Worm (Caenorhabditis elegans) whole organism, L2 larva: ENCODE results near the gene mom-2.

Experiments
- C34F6.9 ChIP-seq: fragments of 150-350 bp; optimal IDR thresholded peaks from 2 replicates; lab custom pipeline; 2014; ENCODE audit warnings: missing biosample characterization, missing genetic modification characterization
- F13H6.1 ChIP-seq: sonication (generic microtip); optimal IDR thresholded peaks from 2 replicates; lab custom pipeline; 2016; ENCODE audit warnings: missing genetic modification characterization, missing compliant biosample characterization
- R02D3.7 ChIP-seq: fragments of 150-350 bp; optimal IDR thresholded peaks from 2 replicates; lab custom pipeline; 2014; ENCODE audit warnings: missing biosample characterization, missing genetic modification characterization
- Y55F3AM.14 ChIP-seq: fragments of 200-800 bp; sonication (Bioruptor generic); optimal IDR thresholded peaks from 2 replicates; lab custom pipeline; 2018; ENCODE audit warnings: mild to moderate bottlenecking, missing genetic modification characterization, missing compliant biosample characterization
- ZK546.5 ChIP-seq: sonication (generic microtip); optimal IDR thresholded peaks from 2 replicates; lab custom pipeline; 2017; ENCODE audit warnings: missing biosample characterization, missing genetic modification characterization
- aly-2 ChIP-seq: fragments of 150-350 bp; optimal IDR thresholded peaks from 2 replicates; lab custom pipeline; 2014; ENCODE audit warnings: missing biosample characterization, missing genetic modification characterization
- ama-1 ChIP-seq: fragments of 150-350 bp; optimal IDR thresholded peaks from 2 replicates; lab custom pipeline; 2018; ENCODE audit warnings: inconsistent platforms
- blmp-1 ChIP-seq: sonication (generic microtip); optimal IDR thresholded peaks from 2 replicates; lab custom pipeline; 2017; ENCODE audit warnings: missing genetic modification characterization, mild to moderate bottlenecking, missing compliant biosample characterization, antibody characterized with exemption, moderate library complexity; ENCODE audit not compliant: insufficient read depth
- dmd-4 ChIP-seq: sonication (generic microtip); optimal IDR thresholded peaks from 2 replicates; lab custom pipeline; 2017; ENCODE audit warnings: missing biosample characterization, missing genetic modification characterization
- egl-27 ChIP-seq: sonication (generic microtip); optimal IDR thresholded peaks from 3 replicates; lab custom pipeline; 2017; ENCODE audit warnings: missing biosample characterization, missing genetic modification reagents, missing genetic modification characterization
- elt-1 ChIP-seq: fragments of 150-350 bp; optimal IDR thresholded peaks from 2 replicates; lab custom pipeline; 2014; ENCODE audit warnings: missing biosample characterization, missing genetic modification characterization
- elt-3 ChIP-seq: sonication (generic microtip); optimal IDR thresholded peaks from 2 replicates; lab custom pipeline; 2017; ENCODE audit warnings: missing biosample characterization, missing genetic modification characterization
- fos-1 ChIP-seq: fragments of 150-350 bp; optimal IDR thresholded peaks from 2 replicates; lab custom pipeline; 2014; ENCODE audit warnings: missing biosample characterization, missing genetic modification characterization
- lin-11 ChIP-seq: fragments of 150-350 bp; sonication (generic microtip); optimal IDR thresholded peaks from 2 replicates; lab custom pipeline; 2014; ENCODE audit warnings: missing biosample characterization, missing genetic modification characterization, inconsistent platforms, mixed read lengths
- lin-13 ChIP-seq: fragments of 150-350 bp; optimal IDR thresholded peaks from 2 replicates; lab custom pipeline; 2014; ENCODE audit warnings: missing biosample characterization, missing genetic modification reagents, missing genetic modification characterization
- lin-39 ChIP-seq: fragments of 150-350 bp; optimal IDR thresholded peaks from 2 replicates; lab custom pipeline; 2014; ENCODE audit warnings: missing biosample characterization, missing genetic modification reagents, missing genetic modification characterization
- lsy-2 ChIP-seq, 2 experiments: fragments of 150-350 bp in 1 of 2; sonication (generic microtip) in 1 of 2; optimal IDR thresholded peaks; 2 replicates each; lab custom pipeline; 2014 to 2017; ENCODE audit warnings: missing biosample characterization in 2 of 2, missing genetic modification characterization in 2 of 2
- mab-5 ChIP-seq: fragments of 150-350 bp; optimal IDR thresholded peaks from 2 replicates; lab custom pipeline; 2014; ENCODE audit warnings: missing biosample characterization, missing genetic modification characterization
- mbf-1 ChIP-seq: sonication (generic microtip); optimal IDR thresholded peaks from 2 replicates; lab custom pipeline; 2017; ENCODE audit warnings: missing biosample characterization, missing genetic modification characterization
- nhr-10 ChIP-seq: sonication (generic microtip); optimal IDR thresholded peaks from 2 replicates; lab custom pipeline; 2017; ENCODE audit warnings: missing biosample characterization, missing genetic modification characterization
- nhr-11 ChIP-seq: fragments of 150-350 bp; optimal IDR thresholded peaks from 2 replicates; lab custom pipeline; 2014; ENCODE audit warnings: missing biosample characterization, missing genetic modification characterization
- nhr-12 ChIP-seq: fragments of 150-350 bp; optimal IDR thresholded peaks from 2 replicates; lab custom pipeline; 2014; ENCODE audit warnings: missing biosample characterization, missing genetic modification characterization
- nhr-23 ChIP-seq: fragments of 150-350 bp; optimal IDR thresholded peaks from 2 replicates; lab custom pipeline; 2014; ENCODE audit warnings: missing biosample characterization, missing genetic modification reagents, missing genetic modification characterization
- nhr-25 ChIP-seq: fragments of 150-350 bp; sonication (generic microtip); optimal IDR thresholded peaks from 3 replicates; lab custom pipeline; 2014; ENCODE audit warnings: missing biosample characterization, missing genetic modification characterization
- nhr-6 ChIP-seq: fragments of 150-350 bp; optimal IDR thresholded peaks from 2 replicates; lab custom pipeline; 2014; ENCODE audit warnings: missing biosample characterization, missing genetic modification characterization
- peb-1 ChIP-seq: fragments of 150-350 bp; optimal IDR thresholded peaks from 2 replicates; lab custom pipeline; 2014; ENCODE audit warnings: missing biosample characterization, missing genetic modification characterization
- sem-4 ChIP-seq: fragments of 150-350 bp; optimal IDR thresholded peaks from 2 replicates; lab custom pipeline; 2014; ENCODE audit warnings: missing biosample characterization, missing genetic modification reagents, missing genetic modification characterization
- skn-1 ChIP-seq: sonication (generic microtip); optimal IDR thresholded peaks from 2 replicates; lab custom pipeline; 2017; ENCODE audit warnings: missing biosample characterization, missing genetic modification characterization
- sma-3 ChIP-seq: sonication (generic microtip); optimal IDR thresholded peaks from 2 replicates; lab custom pipeline; 2016; ENCODE audit warnings: missing genetic modification reagents, missing genetic modification characterization, missing compliant biosample characterization
- unc-39 ChIP-seq: fragments of 150-350 bp; optimal IDR thresholded peaks from 2 replicates; lab custom pipeline; 2014; ENCODE audit warnings: missing biosample characterization, missing genetic modification characterization
- unc-55 ChIP-seq: fragments of 150-350 bp; sonication (generic microtip); optimal IDR thresholded peaks from 3 replicates; lab custom pipeline; 2014; ENCODE audit warnings: missing biosample characterization, missing genetic modification reagents, missing genetic modification characterization
- unc-62 ChIP-seq: fragments of 150-350 bp; optimal IDR thresholded peaks from 2 replicates; lab custom pipeline; 2014; ENCODE audit warnings: missing biosample characterization, missing genetic modification reagents, missing genetic modification characterization
- zag-1 ChIP-seq: fragments of 150-350 bp; optimal IDR thresholded peaks from 2 replicates; lab custom pipeline; 2014; ENCODE audit warnings: missing biosample characterization, missing genetic modification characterization
- ztf-1 ChIP-seq: fragments of 200-800 bp; sonication (Bioruptor generic); conservative IDR thresholded peaks from 2 replicates; pipeline ENCODE4 v1.3.6; 2022; ENCODE audit warnings: missing genetic modification characterization, missing compliant biosample characterization
- ztf-11 ChIP-seq: sonication (generic microtip); optimal IDR thresholded peaks from 2 replicates; lab custom pipeline; 2017; ENCODE audit warnings: missing biosample characterization, missing genetic modification characterization
- ztf-4 ChIP-seq: fragments of 150-350 bp; optimal IDR thresholded peaks from 2 replicates; lab custom pipeline; 2014; ENCODE audit warnings: missing biosample characterization, missing genetic modification characterization

The mom-2 gene

ce11 chrV:8349950-8350349 is 5.8 kb upstream of the mom-2 start:
- TF ChIP-seq ama-1 (no peak), nhr-11 (no peak), lin-39 (tag; lab: Kevin White, UChicago) (no peak), mbf-1 (tag; lab: Kevin White, UChicago) (no peak), peb-1 (tag; lab: Kevin White, UChicago) (no peak), sma-3 (GFP tag; lab: Kevin White, UChicago) (no peak), sem-4 (tag; lab: Kevin White, UChicago) (no peak), fos-1 (no peak), ztf-1 (GFP tag; lab: Robert Waterston, UW) (no peak), skn-1 (tag; lab: Kevin White, UChicago) (no peak), zag-1 (tag; lab: Kevin White, UChicago) (no peak)
- TF ChIP-seq, all 48 proteins: peak for 0

ce11 chrV:8351371-8351770 is 4.4 kb upstream of the mom-2 start, which contains the start of gene srsx-22:
Gene srsx-22 (plus strand): TSS chrV:8351671.
- TF ChIP-seq sma-3 (GFP tag; lab: Kevin White, UChicago): no peak
- TF ChIP-seq nhr-25 (tag; lab: Kevin White, UChicago): no peak
- TF ChIP-seq unc-55 (GFP tag; lab: Kevin White, UChicago): no peak
- TF ChIP-seq nhr-11: no peak
- TF ChIP-seq ztf-11 (tag; lab: Kevin White, UChicago): no peak
- TF ChIP-seq ztf-4 (tag; lab: Kevin White, UChicago): no peak
- no peak for TF ChIP-seq nhr-6 (tag; lab: Kevin White, UChicago)
- TF ChIP-seq peb-1 (tag; lab: Kevin White, UChicago): no peak
- TF ChIP-seq F13H6.1 (tag; lab: Kevin White, UChicago): no peak
- TF ChIP-seq ama-1: no peak
- TF ChIP-seq unc-62 (GFP tag; lab: Kevin White, UChicago): no peak
- TF ChIP-seq ZK546.5 (tag; lab: Kevin White, UChicago): no peak
- TF ChIP-seq nhr-23: no peak
- TF ChIP-seq Y55F3AM.14 (GFP tag; lab: Kevin White, UChicago): no peak
- TF ChIP-seq aly-2 (tag; lab: Kevin White, UChicago): no peak

ce11 chrV:8357756-8358155 is 2.0 kb downstream of the mom-2 start:
- TF ChIP-seq lin-11 (tag; lab: Kevin White, UChicago): no peak
- no peak for TF ChIP-seq C34F6.9 (tag; lab: Kevin White, UChicago)
- TF ChIP-seq nhr-23: no peak
- TF ChIP-seq F13H6.1 (tag; lab: Kevin White, UChicago): no peak
- TF ChIP-seq elt-3 (tag; lab: Kevin White, UChicago): no peak
- TF ChIP-seq ztf-11 (tag; lab: Kevin White, UChicago): no peak
- TF ChIP-seq sma-3 (GFP tag; lab: Kevin White, UChicago): no peak
- TF ChIP-seq nhr-25 (tag; lab: Kevin White, UChicago): no peak
- TF ChIP-seq mbf-1 (tag; lab: Kevin White, UChicago): no peak
- no peak for TF ChIP-seq dmd-4 (tag; lab: Kevin White, UChicago)
- no peak for TF ChIP-seq lsy-2 (tag; optimal IDR thresholded peaks at IDR 0.05; lab: Kevin White, UChicago)
- TF ChIP-seq nhr-10 (tag; lab: Kevin White, UChicago): no peak
- no peak for TF ChIP-seq elt-1 (tag; lab: Kevin White, UChicago)
- no peak for TF ChIP-seq nhr-12 (tag; lab: Kevin White, UChicago)
- no peak for TF ChIP-seq Y55F3AM.14 (GFP tag; lab: Kevin White, UChicago)
- no peak for TF ChIP-seq skn-1 (tag; lab: Kevin White, UChicago)
- TF ChIP-seq unc-39 (tag; lab: Kevin White, UChicago): no peak

ce11 chrV:8358702-8359101 is 2.9 kb downstream of the mom-2 start:
- TF ChIP-seq ztf-11 (tag; lab: Kevin White, UChicago): no peak
- TF ChIP-seq lin-13: no peak
- no peak for TF ChIP-seq ama-1
- TF ChIP-seq egl-27 (tag; lab: Kevin White, UChicago): no peak
- TF ChIP-seq nhr-6 (tag; lab: Kevin White, UChicago): no peak
- no peak for TF ChIP-seq blmp-1 (tag; lab: Kevin White, UChicago)
- no peak for TF ChIP-seq aly-2 (tag; lab: Kevin White, UChicago)
- TF ChIP-seq ztf-4 (tag; lab: Kevin White, UChicago): no peak
- no peak for TF ChIP-seq ZK546.5 (tag; lab: Kevin White, UChicago)
- no peak for TF ChIP-seq C34F6.9 (tag; lab: Kevin White, UChicago)
- TF ChIP-seq unc-62 (GFP tag; lab: Kevin White, UChicago): no peak
- no peak for TF ChIP-seq nhr-23
- no peak for TF ChIP-seq nhr-25 (tag; lab: Kevin White, UChicago)
- no peak for TF ChIP-seq unc-55 (GFP tag; lab: Kevin White, UChicago)
- no peak for TF ChIP-seq Y55F3AM.14 (GFP tag; lab: Kevin White, UChicago)
- TF ChIP-seq R02D3.7 (tag; lab: Kevin White, UChicago): no peak
- TF ChIP-seq sma-3 (GFP tag; lab: Kevin White, UChicago): no peak
- no peak for TF ChIP-seq mab-5
- TF ChIP-seq elt-3 (tag; lab: Kevin White, UChicago): no peak
